Worm (Caenorhabditis elegans): ENCODE results near the gene Y102E9.6.

Gene Y102E9.6

DNA sequence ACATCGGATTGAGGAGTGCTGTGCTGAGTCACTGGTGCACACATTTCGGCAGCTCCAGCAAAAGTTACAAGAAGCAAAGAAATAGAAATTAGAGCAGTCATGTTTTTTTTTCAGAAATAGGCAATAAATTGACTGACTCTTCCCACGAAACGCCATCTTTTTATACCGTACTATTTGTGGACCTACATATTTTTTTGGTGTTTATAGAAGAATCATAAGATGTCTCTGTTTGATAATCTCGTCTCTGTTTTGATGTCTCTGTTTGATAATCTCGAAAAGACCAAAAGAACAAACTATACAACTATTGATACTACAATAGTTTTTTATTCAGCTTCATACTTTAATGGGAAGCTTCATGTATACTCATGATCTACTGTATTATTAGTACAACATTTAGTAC lies 2.0 kb downstream of the Y102E9.6 start, which contains the start of gene Y102E9.3:
TSS of gene Y102E9.3 (minus strand) at position 101 of the 400 bp plus-strand sequence.
- TF ChIP-seq B0261.1 (tag; optimal IDR thresholded peaks at IDR 0.05) = no peak
- TF ChIP-seq chd-7 (tag; optimal IDR thresholded peaks at IDR 0.05) = no peak
- no peak for TF ChIP-seq ceh-100 (GFP tag; IDR thresholded peaks at IDR 0.05)
- no peak for TF ChIP-seq F10E7.11 (tag; optimal IDR thresholded peaks at IDR 0.05)
- no peak for TF ChIP-seq tlf-1 (GFP tag; optimal IDR thresholded peaks at IDR 0.05)
- no peak for TF ChIP-seq gei-17 (GFP tag; optimal IDR thresholded peaks at IDR 0.05)
- no peak for TF ChIP-seq bed-1 (GFP tag; IDR thresholded peaks at IDR 0.05)

DNA sequence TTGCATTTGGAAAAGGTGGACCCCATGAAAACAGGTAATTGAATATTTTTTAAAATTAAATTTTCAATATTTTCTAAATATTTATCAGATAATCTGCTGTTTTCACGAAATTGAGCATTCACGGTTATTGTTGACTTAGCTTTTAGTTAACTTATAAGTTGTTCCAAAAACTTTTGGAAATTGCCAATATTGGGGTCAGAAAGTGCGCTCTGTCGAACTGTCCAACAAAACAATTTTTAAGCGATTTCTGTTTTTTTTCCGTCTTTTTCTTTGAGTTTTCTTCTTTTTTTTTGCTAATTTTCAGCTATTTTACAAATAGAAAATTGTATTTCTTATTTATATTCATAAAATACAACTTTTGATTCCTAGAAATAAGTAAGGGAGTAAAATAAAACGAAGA lies 5.2 kb downstream of the Y102E9.6 start:
- no peak for TF ChIP-seq snpc-3.4 (tag; optimal IDR thresholded peaks at IDR 0.05)
- 0 out of 2 replicates have a peak, but pooled peaks have one; percentile 15 for TF ChIP-seq mcd-1 (GFP tag; IDR thresholded peaks at IDR 0.05)
- TF ChIP-seq bed-2 (GFP tag; IDR thresholded peaks at IDR 0.05) = no peak
- TF ChIP-seq zfh-2 (GFP tag; conservative IDR thresholded peaks at IDR 0.05) = no peak
- no peak for TF ChIP-seq K12H6.12 (tag; optimal IDR thresholded peaks at IDR 0.05)

DNA sequence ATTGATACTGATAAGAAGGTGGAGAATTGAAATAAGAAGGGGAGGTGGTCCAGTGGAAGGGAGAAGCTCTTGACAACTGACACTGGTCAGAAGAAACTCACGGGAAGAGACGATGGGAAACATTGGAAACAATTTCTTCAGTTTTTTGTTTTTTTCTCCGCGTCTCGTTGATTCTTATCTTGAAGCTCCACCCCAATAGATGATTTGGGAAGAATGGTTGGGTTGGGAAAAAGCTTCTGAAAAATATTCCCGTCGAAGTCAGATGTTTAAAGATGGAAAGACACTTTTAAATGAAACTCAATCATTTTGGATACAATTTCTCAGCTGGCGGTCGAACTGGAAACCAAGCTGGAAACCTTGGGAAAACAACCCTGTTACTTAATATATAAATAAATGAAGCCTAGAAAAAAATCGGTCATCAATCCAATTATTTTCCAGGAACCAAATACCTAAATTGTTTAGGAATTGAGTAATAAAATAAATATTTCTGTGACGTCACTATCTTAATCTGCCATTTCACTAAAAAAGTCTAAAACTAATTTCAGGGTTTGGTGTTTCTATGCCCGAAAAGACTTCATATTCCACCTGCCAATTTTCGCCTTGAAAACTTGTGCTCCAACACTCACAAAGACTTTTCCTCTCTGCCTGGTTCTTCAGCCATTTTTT lies 6.1 kb downstream of the Y102E9.6 start, which contains the start of the genes Y102E9.5 and odr-4:
TSS of gene Y102E9.5 (minus strand) at position 101 of the 666 bp plus-strand sequence.
TSS of gene odr-4 (plus strand) at position 616 of the 666 bp plus-strand sequence.
- TF ChIP-seq Y53G8AR.9 (GFP tag; conservative IDR thresholded peaks at IDR 0.05) = no peak
- peak; percentile 4 for TF ChIP-seq nhr-80 (tag; optimal IDR thresholded peaks at IDR 0.05)

DNA sequence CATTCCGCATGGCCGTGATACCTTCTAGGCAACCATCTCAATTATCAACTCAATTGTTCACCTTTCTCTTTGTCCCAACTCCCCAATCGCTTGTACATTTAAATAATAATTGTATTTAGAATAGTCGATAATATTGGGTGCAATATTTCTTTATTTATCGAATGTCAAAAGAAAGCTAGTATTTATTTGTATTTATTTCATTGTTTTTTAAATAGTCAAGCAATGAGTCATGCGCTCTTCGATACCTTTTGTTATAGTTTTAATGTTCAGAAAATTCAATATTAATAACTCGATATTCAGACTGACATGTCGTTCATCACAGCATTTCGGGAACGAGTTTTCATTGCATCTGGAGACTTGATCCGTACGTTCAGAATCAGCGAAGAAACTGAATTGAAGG lies 11.0 kb downstream of the Y102E9.6 start, which contains the start of gene wdr-4:
TSS of gene wdr-4 (plus strand) at position 301 of the 400 bp plus-strand sequence.
- TF ChIP-seq mel-28 (tag; optimal IDR thresholded peaks at IDR 0.05; ENCODE audit: borderline replicate concordance) = no peak
- TF ChIP-seq T07F8.4 (tag; optimal IDR thresholded peaks at IDR 0.05) = no peak
- TF ChIP-seq dpl-1 (GFP tag; optimal IDR thresholded peaks at IDR 0.05) = no peak
- no peak for TF ChIP-seq Y53G8AR.9 (GFP tag; conservative IDR thresholded peaks at IDR 0.05)
- no peak for TF ChIP-seq F37B4.10 (GFP tag; IDR thresholded peaks at IDR 0.05)
- TF ChIP-seq K11D2.4 (GFP tag; IDR thresholded peaks at IDR 0.05) = no peak
- no peak for TF ChIP-seq atf-7 (tag; optimal IDR thresholded peaks at IDR 0.05)
- no peak for TF ChIP-seq F10E7.11 (tag; optimal IDR thresholded peaks at IDR 0.05)
- no peak for TF ChIP-seq attf-3 (GFP tag; conservative IDR thresholded peaks at IDR 0.05)

DNA sequence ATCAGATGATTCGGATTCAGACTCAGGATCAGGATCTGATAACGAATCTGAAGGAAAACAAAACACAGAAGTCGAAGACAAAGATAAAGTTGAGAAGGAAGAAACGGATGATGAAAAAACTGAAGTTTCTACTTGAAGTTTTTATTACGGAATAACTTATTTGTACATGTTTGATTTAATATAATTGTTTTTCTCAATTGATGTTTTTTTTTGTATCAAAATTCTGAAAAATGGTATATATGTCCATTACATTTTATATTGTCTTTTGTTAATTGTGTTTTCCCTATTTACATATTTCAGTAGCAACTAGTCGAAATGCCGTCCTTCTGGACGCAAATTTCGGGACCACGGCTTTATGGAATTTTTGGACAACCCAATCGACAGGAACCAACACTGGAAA lies 13.4 kb downstream of the Y102E9.6 start, which contains the start of gene F37A4.1:
TSS of gene F37A4.1 (plus strand) at position 301 of the 400 bp plus-strand sequence.
- TF ChIP-seq dpff-1 (tag; optimal IDR thresholded peaks at IDR 0.05) (no peak), egl-18 (GFP tag; IDR thresholded peaks at IDR 0.05) (no peak), attf-3 (GFP tag; conservative IDR thresholded peaks at IDR 0.05) (0 out of 2 replicates have a peak, but pooled peaks have one; percentile 43), bed-2 (GFP tag; IDR thresholded peaks at IDR 0.05) (no peak), C06A6.2 (GFP tag; conservative IDR thresholded peaks at IDR 0.05) (no peak)

DNA sequence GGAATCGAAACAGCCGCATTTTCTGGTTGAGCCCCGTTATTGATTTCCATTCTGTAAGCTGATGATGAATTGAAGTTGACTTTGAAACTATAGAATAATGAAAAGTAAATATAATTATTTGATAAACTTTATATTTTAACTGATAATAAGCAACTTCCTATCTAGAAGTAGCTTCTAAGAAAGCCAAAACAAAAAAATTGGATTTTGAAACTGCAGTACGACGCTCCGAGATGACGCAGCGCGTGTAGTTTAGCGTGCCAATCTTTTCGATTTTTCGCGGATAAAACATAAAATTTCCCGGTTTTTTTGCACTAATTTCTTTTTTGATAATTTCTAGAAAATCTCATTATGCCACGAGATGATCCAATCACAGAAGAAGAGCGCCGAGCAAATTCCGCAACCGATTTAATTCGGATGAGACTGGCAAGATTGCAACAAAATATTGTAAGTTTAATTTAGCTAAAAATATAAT lies 14.2 kb downstream of the Y102E9.6 start, which contains the start of the genes bath-41 and F37A4.2:
TSS of gene bath-41 (minus strand) at position 51 of the 472 bp plus-strand sequence.
TSS of gene F37A4.2 (plus strand) at position 247 of the 472 bp plus-strand sequence.
- TF ChIP-seq ama-1 (optimal IDR thresholded peaks at IDR 0.05) (no peak), ama-1 (GFP tag; optimal IDR thresholded peaks at IDR 0.05) (no peak), ceh-79 (tag; optimal IDR thresholded peaks at IDR 0.05) (no peak), lin-35 (GFP tag; optimal IDR thresholded peaks at IDR 0.05) (peak in 1 of 3 experiments; percentile 21), lin-40 (tag; optimal IDR thresholded peaks at IDR 0.05) (no peak), dpl-1 (GFP tag; optimal IDR thresholded peaks at IDR 0.05) (peak; percentile 53), xnd-1 (tag; optimal IDR thresholded peaks at IDR 0.05) (peak; percentile 32), efl-1 (GFP tag; optimal IDR thresholded peaks at IDR 0.05) (peak; percentile 82), hsf-1 (GFP tag; IDR thresholded peaks at IDR 0.05) (peak; percentile 72), madf-8 (GFP tag; conservative IDR thresholded peaks at IDR 0.05) (0 out of 2 replicates have a peak, but pooled peaks have one; percentile 14), hrde-1 (tag; optimal IDR thresholded peaks at IDR 0.05; ENCODE audit: borderline replicate concordance) (no peak), madf-6 (GFP tag; IDR thresholded peaks at IDR 0.05) (peak; percentile 78), attf-3 (GFP tag; conservative IDR thresholded peaks at IDR 0.05) (peak; percentile 94)

Data from whole organism, young adult.